Worm (Caenorhabditis elegans) whole organism, late embryonic: Measurements from ENCODE around the gene F18E9.8.

Experiments
- C38D4.7 ChIP-seq: fragments of 200-800 bp; sonication (Bioruptor generic); optimal IDR thresholded peaks from 2 replicates; lab custom pipeline; 2018; ENCODE audit warnings: mild to moderate bottlenecking, missing genetic modification characterization, moderate library complexity, missing compliant biosample characterization
- F13H6.1 ChIP-seq: sonication (generic microtip); optimal IDR thresholded peaks from 2 replicates; lab custom pipeline; 2016; ENCODE audit warnings: missing genetic modification characterization, missing compliant biosample characterization
- K09A11.1 ChIP-seq: sonication (generic microtip); optimal IDR thresholded peaks from 2 replicates; lab custom pipeline; 2017; ENCODE audit warnings: antibody characterized with exemption, mild to moderate bottlenecking, missing genetic modification characterization, missing compliant biosample characterization; ENCODE audit not compliant: insufficient read depth
- Y22D7AL.16 ChIP-seq: sonication (generic microtip); optimal IDR thresholded peaks from 2 replicates; lab custom pipeline; 2016; ENCODE audit warnings: missing genetic modification characterization, missing compliant biosample characterization
- ahr-1 ChIP-seq: sonication (generic microtip); optimal IDR thresholded peaks from 2 replicates; lab custom pipeline; 2016; ENCODE audit warnings: missing genetic modification characterization, missing compliant biosample characterization
- ama-1 ChIP-seq: fragments of 150-350 bp; optimal IDR thresholded peaks from 2 replicates; lab custom pipeline; 2014
- ceh-14 ChIP-seq: sonication (generic microtip); optimal IDR thresholded peaks from 2 replicates; lab custom pipeline; 2016; ENCODE audit warnings: missing genotype, missing genetic modification characterization, missing compliant biosample characterization
- ceh-18 ChIP-seq: sonication (generic microtip); optimal IDR thresholded peaks from 2 replicates; lab custom pipeline; 2016; ENCODE audit warnings: missing genetic modification characterization, missing compliant biosample characterization
- ceh-2 ChIP-seq: sonication (generic microtip); optimal IDR thresholded peaks from 2 replicates; lab custom pipeline; 2016; ENCODE audit warnings: missing genotype, missing genetic modification characterization, missing compliant biosample characterization
- ceh-22 ChIP-seq: sonication (generic microtip); optimal IDR thresholded peaks from 2 replicates; lab custom pipeline; 2017; ENCODE audit warnings: missing biosample characterization, missing genetic modification characterization
- ceh-24 ChIP-seq: sonication (generic microtip); optimal IDR thresholded peaks from 2 replicates; lab custom pipeline; 2016; ENCODE audit warnings: mild to moderate bottlenecking, missing genetic modification characterization, missing compliant biosample characterization
- ceh-30 ChIP-seq: fragments of 150-350 bp; optimal IDR thresholded peaks from 2 replicates; lab custom pipeline; 2014; ENCODE audit warnings: missing biosample characterization, missing genetic modification characterization
- ceh-31 ChIP-seq: sonication (generic microtip); optimal IDR thresholded peaks from 2 replicates; lab custom pipeline; 2016; ENCODE audit warnings: missing genetic modification characterization, missing compliant biosample characterization
- ceh-45 ChIP-seq: fragments of 200-800 bp; sonication (Bioruptor generic); IDR thresholded peaks from 2 replicates; pipeline ENCODE4 v1.3.6; 2022; ENCODE audit warnings: missing genetic modification reagents, missing genetic modification characterization, missing compliant biosample characterization
- ceh-48 ChIP-seq: sonication (generic microtip); optimal IDR thresholded peaks from 2 replicates; lab custom pipeline; 2016; ENCODE audit warnings: missing genetic modification characterization, inconsistent platforms, missing compliant biosample characterization
- ceh-9 ChIP-seq: sonication (generic microtip); optimal IDR thresholded peaks from 2 replicates; lab custom pipeline; 2016; ENCODE audit warnings: mild to moderate bottlenecking, missing genetic modification characterization, inconsistent platforms, missing compliant biosample characterization
- dmd-4 ChIP-seq: sonication (generic microtip); optimal IDR thresholded peaks from 2 replicates; lab custom pipeline; 2016; ENCODE audit warnings: borderline replicate concordance, missing genetic modification characterization, missing compliant biosample characterization
- elt-2 ChIP-seq: sonication (generic microtip); optimal IDR thresholded peaks from 2 replicates; lab custom pipeline; 2016; ENCODE audit warnings: missing genetic modification reagents, missing genetic modification characterization, missing compliant biosample characterization
- fkh-6 ChIP-seq: sonication (generic microtip); optimal IDR thresholded peaks from 2 replicates; lab custom pipeline; 2016; ENCODE audit warnings: missing genetic modification characterization, missing compliant biosample characterization
- gmeb-2 ChIP-seq: sonication (generic microtip); optimal IDR thresholded peaks from 2 replicates; lab custom pipeline; 2016; ENCODE audit warnings: missing genetic modification characterization, inconsistent platforms, missing compliant biosample characterization
- hlh-15 ChIP-seq: sonication (generic microtip); optimal IDR thresholded peaks from 2 replicates; lab custom pipeline; 2016; ENCODE audit warnings: missing genetic modification characterization, missing compliant biosample characterization
- hlh-30 ChIP-seq: sonication (generic microtip); optimal IDR thresholded peaks from 2 replicates; lab custom pipeline; 2017; ENCODE audit warnings: antibody characterized with exemption, missing genetic modification characterization, missing compliant biosample characterization; ENCODE audit not compliant: insufficient read depth
- hlh-6 ChIP-seq: sonication (generic microtip); optimal IDR thresholded peaks from 2 replicates; lab custom pipeline; 2016; ENCODE audit warnings: missing genotype, missing genetic modification characterization, missing compliant biosample characterization
- lim-6 ChIP-seq: sonication (generic microtip); optimal IDR thresholded peaks from 2 replicates; lab custom pipeline; 2016; ENCODE audit warnings: missing genetic modification characterization, missing compliant biosample characterization
- madf-2 ChIP-seq: sonication (generic microtip); optimal IDR thresholded peaks from 2 replicates; lab custom pipeline; 2017; ENCODE audit warnings: missing genetic modification characterization, missing compliant biosample characterization
- mec-3 ChIP-seq: sonication (generic microtip); optimal IDR thresholded peaks from 2 replicates; lab custom pipeline; 2016; ENCODE audit warnings: borderline replicate concordance, missing genetic modification characterization, missing compliant biosample characterization
- nhr-11 ChIP-seq: fragments of 150-350 bp; optimal IDR thresholded peaks from 2 replicates; lab custom pipeline; 2014; ENCODE audit warnings: missing biosample characterization, missing genetic modification characterization
- pag-3 ChIP-seq: sonication (generic microtip); optimal IDR thresholded peaks from 2 replicates; lab custom pipeline; 2016; ENCODE audit warnings: missing compliant biosample characterization, missing genetic modification characterization, borderline replicate concordance
- pat-9 ChIP-seq: fragments of 200-800 bp; sonication (Bioruptor generic); optimal IDR thresholded peaks from 2 replicates; lab custom pipeline; 2018; ENCODE audit warnings: mild to moderate bottlenecking, missing genetic modification characterization, moderate library complexity, missing compliant biosample characterization
- pha-2 ChIP-seq: sonication (generic microtip); optimal IDR thresholded peaks from 2 replicates; lab custom pipeline; 2017; ENCODE audit warnings: mild to moderate bottlenecking, missing genetic modification characterization, missing compliant biosample characterization
- pha-4 ChIP-seq: fragments of 150-350 bp; optimal IDR thresholded peaks from 2 replicates; lab custom pipeline; 2018; ENCODE audit warnings: missing biosample characterization, missing genetic modification reagents, missing genetic modification characterization
- pqm-1 ChIP-seq: sonication (generic microtip); optimal IDR thresholded peaks from 2 replicates; lab custom pipeline; 2016; ENCODE audit warnings: missing genetic modification characterization, missing compliant biosample characterization
- pros-1 ChIP-seq: fragments of 150-350 bp; optimal IDR thresholded peaks from 2 replicates; lab custom pipeline; 2014; ENCODE audit warnings: missing biosample characterization, missing genetic modification reagents, missing genetic modification characterization
- ref-2 ChIP-seq: sonication (generic microtip); optimal IDR thresholded peaks from 2 replicates; lab custom pipeline; 2016; ENCODE audit warnings: missing genetic modification characterization, missing compliant biosample characterization
- sox-2 ChIP-seq: fragments of 200-800 bp; sonication (Bioruptor generic); IDR thresholded peaks from 2 replicates; pipeline ENCODE4 v1.3.6; 2022; ENCODE audit warnings: missing genetic modification reagents, missing genetic modification characterization, missing compliant biosample characterization
- syd-9 ChIP-seq: sonication (generic microtip); optimal IDR thresholded peaks from 2 replicates; lab custom pipeline; 2016; ENCODE audit warnings: mild to moderate bottlenecking, missing genetic modification characterization, moderate library complexity, missing compliant biosample characterization
- tbx-2 ChIP-seq: sonication (generic microtip); optimal IDR thresholded peaks from 2 replicates; lab custom pipeline; 2016; ENCODE audit warnings: missing genetic modification characterization, missing compliant biosample characterization
- unc-3 ChIP-seq, 2 experiments: fragments of 200-800 bp in 1 of 2; sonication (Bioruptor generic) in 1 of 2; sonication (generic microtip) in 1 of 2; conservative IDR thresholded peaks in 1 of 2; optimal IDR thresholded peaks in 1 of 2; 2 replicates each; pipeline versions ENCODE4 v1.3.6 to Lab custom; 2016 to 2022; ENCODE audit warnings: missing compliant biosample characterization in 2 of 2, missing genetic modification characterization in 2 of 2, missing genetic modification reagents in 1 of 2
- unc-42 ChIP-seq: sonication (generic microtip); optimal IDR thresholded peaks from 2 replicates; lab custom pipeline; 2016; ENCODE audit warnings: missing genotype, missing genetic modification characterization, missing compliant biosample characterization
- unc-55 ChIP-seq: sonication (generic microtip); optimal IDR thresholded peaks from 2 replicates; lab custom pipeline; 2017; ENCODE audit warnings: missing biosample characterization, missing genetic modification reagents, missing genetic modification characterization
- unc-86 ChIP-seq: sonication (generic microtip); optimal IDR thresholded peaks from 2 replicates; lab custom pipeline; 2016; ENCODE audit warnings: missing genetic modification characterization, missing compliant biosample characterization

Gene F18E9.8

ce11 chrX:8568423-8568903 is 12.9 kb downstream of the F18E9.8 start:
- TF ChIP-seq ceh-18 (tag; lab: Kevin White, UChicago) (no peak), ceh-30 (no peak), dmd-4 (no peak), tbx-2 (tag; lab: Kevin White, UChicago) (peak; percentile 2), pag-3 (no peak), sox-2 (no peak), elt-2 (tag; lab: Kevin White, UChicago) (peak; percentile 84), hlh-15 (no peak), ceh-45 (no peak), unc-55 (GFP tag; lab: Kevin White, UChicago) (peak; percentile 92), ahr-1 (no peak), ceh-31 (no peak), unc-3 (GFP tag; conservative IDR thresholded peaks at IDR 0.05; lab: Robert Waterston, UW) (no peak), unc-3 (tag; optimal IDR thresholded peaks at IDR 0.05; lab: Kevin White, UChicago) (no peak), pros-1 (no peak), hlh-6 (tag; lab: Kevin White, UChicago) (no peak), nhr-11 (tag; lab: Kevin White, UChicago) (no peak), ceh-14 (tag; lab: Kevin White, UChicago) (no peak), gmeb-2 (tag; lab: Kevin White, UChicago) (no peak), C38D4.7 (no peak), ceh-48 (no peak), unc-42 (tag; lab: Kevin White, UChicago) (no peak)

- TF ChIP-seq lim-6 (tag; lab: Kevin White, UChicago) = no peak
- no peak for TF ChIP-seq unc-86
- TF ChIP-seq mec-3 = no peak
- TF ChIP-seq madf-2 (tag; lab: Kevin White, UChicago) = no peak
- no peak for TF ChIP-seq ama-1 (lab: Kevin White, UChicago)
- TF ChIP-seq pat-9 (tag; lab: Kevin White, UChicago) = no peak
- no peak for TF ChIP-seq ceh-2 (tag; lab: Kevin White, UChicago)
- no peak for TF ChIP-seq pag-3
- no peak for TF ChIP-seq hlh-30 (tag; lab: Kevin White, UChicago)
- TF ChIP-seq ceh-48 = no peak
- no peak for TF ChIP-seq K09A11.1
- no peak for TF ChIP-seq F13H6.1 (tag; lab: Kevin White, UChicago)
Measured at ce11 chrX:8567823-8568314, 13.5 kb downstream of the F18E9.8 start.

ce11 chrX:8567166-8567565 is 14.2 kb downstream of the F18E9.8 start:
- TF ChIP-seq pat-9 (tag; lab: Kevin White, UChicago) = no peak
- no peak for TF ChIP-seq hlh-15
- TF ChIP-seq ceh-22 (tag; lab: Kevin White, UChicago) = no peak
- TF ChIP-seq lim-6 (tag; lab: Kevin White, UChicago) = no peak
- no peak for TF ChIP-seq ceh-14 (tag; lab: Kevin White, UChicago)
- no peak for TF ChIP-seq ceh-31
- TF ChIP-seq ceh-48 = no peak
- no peak for TF ChIP-seq ceh-2 (tag; lab: Kevin White, UChicago)
- TF ChIP-seq unc-55 (GFP tag; lab: Kevin White, UChicago) = no peak
- TF ChIP-seq ceh-9 (tag; lab: Kevin White, UChicago) = no peak
- no peak for TF ChIP-seq hlh-6 (tag; lab: Kevin White, UChicago)
- no peak for TF ChIP-seq elt-2 (tag; lab: Kevin White, UChicago)

- TF ChIP-seq fkh-6 (tag; lab: Kevin White, UChicago) = no peak
- TF ChIP-seq dmd-4 = no peak
- no peak for TF ChIP-seq gmeb-2 (tag; lab: Kevin White, UChicago)
- TF ChIP-seq sox-2 = no peak
- no peak for TF ChIP-seq ceh-9 (tag; lab: Kevin White, UChicago)
- no peak for TF ChIP-seq ama-1 (lab: Kevin White, UChicago)
- TF ChIP-seq ceh-31 = no peak
- TF ChIP-seq ahr-1 = no peak
- no peak for TF ChIP-seq ceh-24 (tag; lab: Kevin White, UChicago)
- TF ChIP-seq pqm-1 (tag; lab: Kevin White, UChicago) = no peak
- TF ChIP-seq pha-4 (tag; lab: Kevin White, UChicago) = no peak
- no peak for TF ChIP-seq syd-9 (tag; lab: Kevin White, UChicago)
- no peak for TF ChIP-seq pag-3
- TF ChIP-seq hlh-15 = no peak
- TF ChIP-seq ceh-22 (tag; lab: Kevin White, UChicago) = no peak
- no peak for TF ChIP-seq ref-2 (tag; lab: Kevin White, UChicago)
- TF ChIP-seq Y22D7AL.16 (tag; lab: Kevin White, UChicago) = no peak
- no peak for TF ChIP-seq pha-2 (tag; lab: Kevin White, UChicago)
Measured at ce11 chrX:8566521-8567032, 14.8 kb downstream of the F18E9.8 start.
